Worm (Caenorhabditis elegans): ENCODE measurements around the gene F10E9.5.

F10E9.5 gene

DNA sequence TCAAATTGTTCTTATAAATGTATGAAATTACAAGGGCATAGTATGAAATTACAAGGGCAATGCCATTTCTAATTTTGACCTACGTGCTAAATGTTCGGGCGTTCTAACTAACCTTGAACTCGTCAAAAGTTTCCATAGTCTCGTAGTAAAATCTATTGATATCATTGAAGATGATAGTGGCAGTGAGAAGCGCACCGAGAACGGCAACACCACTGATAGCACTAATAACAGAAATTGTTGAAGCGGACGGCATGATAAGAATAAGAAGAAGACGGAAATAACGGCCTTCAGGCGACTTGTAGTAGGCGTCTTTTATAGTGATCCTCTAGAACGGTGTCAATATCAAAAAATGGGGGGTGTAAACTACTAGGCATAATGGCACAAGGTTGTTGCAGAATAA is 44.0 kb upstream of the F10E9.5 start, which contains the start of gene col-91:
TSS of gene col-91 (minus strand) at position 288 of the 400 bp plus-strand sequence.
- no peak for TF ChIP-seq ZK546.5 (tag; optimal IDR thresholded peaks at IDR 0.05)
- TF ChIP-seq pha-4 (tag; optimal IDR thresholded peaks at IDR 0.05) = no peak
- no peak for TF ChIP-seq ceh-28 (tag; optimal IDR thresholded peaks at IDR 0.05)
- TF ChIP-seq elt-3 (tag; optimal IDR thresholded peaks at IDR 0.05) = peak in 1 of 3 experiments; percentile 90
- peak; percentile 78 for TF ChIP-seq nhr-25 (tag; optimal IDR thresholded peaks at IDR 0.05)

DNA sequence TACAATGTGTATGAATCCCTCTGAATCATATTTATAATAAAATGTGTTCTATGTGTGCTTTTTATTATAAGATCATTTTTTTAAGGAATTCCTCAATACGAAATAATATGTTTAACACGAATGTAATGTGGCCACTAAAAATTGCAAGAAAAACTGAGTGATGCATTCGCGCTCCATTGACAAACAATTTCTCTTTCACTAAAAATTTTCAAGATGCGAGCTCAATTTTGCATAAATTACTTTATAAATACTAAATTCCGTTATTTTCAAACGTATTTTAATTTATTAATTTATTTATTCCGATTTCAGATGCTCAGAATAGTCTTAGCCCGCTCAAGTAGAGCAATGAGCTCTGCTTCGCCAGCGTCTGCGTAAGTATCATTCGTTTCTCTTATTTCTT is 41.6 kb upstream of the F10E9.5 start, which contains the start of gene mrps-9:
TSS of gene mrps-9 (plus strand) at position 310 of the 400 bp plus-strand sequence.
- TF ChIP-seq nfya-1 (tag; optimal IDR thresholded peaks at IDR 0.05; ENCODE audit: insufficient read depth) = peak; percentile 3
- peak; percentile 51 for TF ChIP-seq lin-15B (tag; optimal IDR thresholded peaks at IDR 0.05)
- TF ChIP-seq elt-3 (tag; optimal IDR thresholded peaks at IDR 0.05) = no peak

DNA sequence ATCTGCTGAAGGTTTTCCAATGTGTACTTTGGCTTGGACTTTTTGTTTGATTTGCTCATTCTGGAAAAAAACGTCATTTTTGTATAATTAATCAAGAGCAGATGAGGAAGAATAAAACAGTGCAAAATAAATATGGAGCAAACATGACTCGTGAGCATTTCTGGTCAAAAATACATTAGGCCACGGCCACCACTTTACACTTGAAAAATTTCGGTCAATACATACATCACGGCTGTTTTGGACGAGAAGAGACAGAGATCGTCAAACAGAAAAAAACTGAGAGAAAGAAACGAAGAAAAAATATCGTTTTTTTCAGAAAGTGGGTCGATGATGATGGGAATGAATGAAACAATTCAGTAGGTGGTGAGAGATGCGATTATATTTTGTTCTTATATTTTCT is 39.1 kb upstream of the F10E9.5 start, which contains the start of the genes F09G8.7 and crn-7:
TSS of gene F09G8.7 (minus strand) at position 60 of the 400 bp plus-strand sequence.
TSS of gene crn-7 (plus strand) at position 236 of the 400 bp plus-strand sequence.
- TF ChIP-seq ceh-82 (tag; optimal IDR thresholded peaks at IDR 0.05) (no peak), elt-3 (tag; optimal IDR thresholded peaks at IDR 0.05) (no peak), ama-1 (optimal IDR thresholded peaks at IDR 0.05) (no peak), nfya-1 (tag; optimal IDR thresholded peaks at IDR 0.05; ENCODE audit: insufficient read depth) (peak; percentile 51), unc-39 (tag; optimal IDR thresholded peaks at IDR 0.05) (no peak), lin-15B (tag; optimal IDR thresholded peaks at IDR 0.05) (peak; percentile 71), ceh-28 (tag; optimal IDR thresholded peaks at IDR 0.05) (no peak), aly-2 (tag; optimal IDR thresholded peaks at IDR 0.05) (no peak), nhr-25 (tag; optimal IDR thresholded peaks at IDR 0.05) (peak; percentile 9), daf-12 (tag; optimal IDR thresholded peaks at IDR 0.05) (no peak), nhr-43 (tag; optimal IDR thresholded peaks at IDR 0.05; ENCODE audit: poor library complexity, severe bottlenecking) (no peak), elt-2 (tag; optimal IDR thresholded peaks at IDR 0.05) (no peak), snpc-4 (tag; optimal IDR thresholded peaks at IDR 0.05) (peak; percentile 26), ceh-9 (tag; optimal IDR thresholded peaks at IDR 0.05) (no peak), ztf-4 (tag; optimal IDR thresholded peaks at IDR 0.05) (no peak), eor-1 (tag; optimal IDR thresholded peaks at IDR 0.05) (no peak), lsy-12 (tag; optimal IDR thresholded peaks at IDR 0.05) (no peak), skn-1 (tag; optimal IDR thresholded peaks at IDR 0.05) (no peak), tbx-2 (tag; optimal IDR thresholded peaks at IDR 0.05) (no peak), mml-1 (tag; optimal IDR thresholded peaks at IDR 0.05) (no peak), pha-4 (tag; optimal IDR thresholded peaks at IDR 0.05) (peak; percentile 61), pqm-1 (tag; optimal IDR thresholded peaks at IDR 0.05) (no peak), fkh-10 (GFP tag; optimal IDR thresholded peaks at IDR 0.05) (no peak), lin-39 (tag; optimal IDR thresholded peaks at IDR 0.05) (no peak), nhr-76 (tag; optimal IDR thresholded peaks at IDR 0.05) (no peak), nhr-23 (tag; optimal IDR thresholded peaks at IDR 0.05) (peak; percentile 42), sea-2 (GFP tag; optimal IDR thresholded peaks at IDR 0.05) (no peak)

DNA sequence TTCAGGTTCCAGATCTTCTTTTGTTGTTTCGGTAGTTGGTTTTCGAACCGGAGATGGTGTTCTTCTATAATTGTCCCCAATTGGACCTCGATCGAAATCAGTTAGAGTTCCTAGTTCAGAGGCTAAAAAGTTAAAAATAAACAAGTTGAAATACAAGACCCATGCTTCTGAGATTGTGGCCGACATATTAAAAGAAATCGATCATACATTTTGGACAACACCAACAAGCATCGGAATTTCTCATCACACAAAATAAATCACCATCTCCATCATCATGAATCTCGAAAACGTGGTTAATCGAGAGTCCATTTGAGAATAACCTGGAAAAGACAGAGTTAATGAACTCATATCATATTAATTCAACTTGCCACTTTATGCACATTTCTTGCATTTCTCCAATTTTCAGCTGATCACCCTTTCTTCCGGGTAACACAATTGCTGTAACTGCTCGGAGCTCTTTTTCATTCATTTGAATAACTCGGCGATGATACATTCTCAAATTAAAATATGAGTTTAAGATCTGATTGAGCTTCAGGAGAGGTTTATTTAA is 35.6 kb upstream of the F10E9.5 start, which contains the start of the genes mps-4 and F09G8.10:
TSS of gene mps-4 (minus strand) at position 101 of the 550 bp plus-strand sequence.
TSS of gene F09G8.10 (minus strand) at position 500 of the 550 bp plus-strand sequence.
- TF ChIP-seq nfya-1 (tag; optimal IDR thresholded peaks at IDR 0.05; ENCODE audit: insufficient read depth) = no peak
- no peak for TF ChIP-seq elt-3 (tag; optimal IDR thresholded peaks at IDR 0.05)
- no peak for TF ChIP-seq mml-1 (tag; optimal IDR thresholded peaks at IDR 0.05)
- TF ChIP-seq nhr-67 (tag; optimal IDR thresholded peaks at IDR 0.05) = no peak
- TF ChIP-seq snpc-4 (tag; optimal IDR thresholded peaks at IDR 0.05) = no peak
- TF ChIP-seq ceh-28 (tag; optimal IDR thresholded peaks at IDR 0.05) = no peak
- TF ChIP-seq nhr-76 (tag; optimal IDR thresholded peaks at IDR 0.05) = no peak
- no peak for TF ChIP-seq hmg-11 (tag; optimal IDR thresholded peaks at IDR 0.05)
- no peak for TF ChIP-seq lin-39 (tag; optimal IDR thresholded peaks at IDR 0.05)

DNA sequence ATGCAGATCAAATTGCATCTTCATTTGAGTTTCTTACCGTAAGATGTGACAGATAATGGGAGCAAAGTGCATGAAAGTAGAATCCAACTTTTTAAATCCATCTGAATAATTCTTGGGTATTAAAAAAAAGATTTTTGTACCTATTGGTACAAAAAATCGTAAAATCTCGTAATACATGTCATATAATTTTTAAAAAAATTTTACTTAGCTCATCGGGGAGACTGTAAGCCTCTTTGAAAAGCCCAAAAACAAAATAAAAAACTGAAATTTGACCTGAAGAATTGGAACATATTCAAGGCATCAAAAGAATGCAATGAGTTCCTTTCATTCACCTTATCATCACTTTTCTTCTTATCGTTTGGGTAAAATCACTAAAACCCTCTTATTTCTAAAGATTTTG is 31.5 kb upstream of the F10E9.5 start, which contains the start of gene clec-160:
TSS of gene clec-160 (minus strand) at position 101 of the 400 bp plus-strand sequence.
- TF ChIP-seq nhr-43 (tag; optimal IDR thresholded peaks at IDR 0.05; ENCODE audit: poor library complexity, severe bottlenecking) = no peak
- peak; percentile 6 for TF ChIP-seq elt-2 (tag; optimal IDR thresholded peaks at IDR 0.05)
- TF ChIP-seq nfya-1 (tag; optimal IDR thresholded peaks at IDR 0.05; ENCODE audit: insufficient read depth) = no peak
